Fruit fly (Drosophila melanogaster) whole organism, embryonic: ENCODE results near the gene CG13898.

Experiments
- Bgb ChIP-seq: fragments of 200-800 bp; sonication (Bioruptor generic); IDR thresholded peaks from 2 replicates; pipeline ENCODE4 v1.3.6; 2022; ENCODE audit warnings: missing biosample characterization, missing genetic modification characterization; ENCODE audit not compliant: partially characterized antibody
- Blimp-1 ChIP-seq: fragments of 200-800 bp; sonication (Bioruptor generic); optimal IDR thresholded peaks from 3 replicates; lab custom pipeline; 2018; ENCODE audit warnings: missing biosample characterization, missing genetic modification characterization, mild to moderate bottlenecking, moderate library complexity, missing genetic modification reagents
- CG11247 ChIP-seq: fragments of 200-800 bp; sonication (Bioruptor generic); IDR thresholded peaks from 2 replicates; pipeline ENCODE4 v1.3.6; 2022; ENCODE audit warnings: missing biosample characterization, missing genetic modification characterization
- CG11696 ChIP-seq: fragments of 200-800 bp; sonication (Bioruptor generic); IDR thresholded peaks from 2 replicates; pipeline ENCODE4 v1.3.6; 2022; ENCODE audit warnings: missing biosample characterization, missing genetic modification characterization
- CG12236 ChIP-seq: fragments of 200-800 bp; sonication (Bioruptor generic); optimal IDR thresholded peaks from 2 replicates; lab custom pipeline; 2016; ENCODE audit warnings: missing biosample characterization, missing genetic modification characterization
- CG12659 ChIP-seq: fragments of 200-800 bp; sonication (Bioruptor generic); optimal IDR thresholded peaks from 3 replicates; lab custom pipeline; 2017; ENCODE audit warnings: mild to moderate bottlenecking, missing biosample characterization, missing genetic modification reagents, missing genetic modification characterization
- CG18262 ChIP-seq: fragments of 200-800 bp; optimal IDR thresholded peaks from 3 replicates; lab custom pipeline; 2019; ENCODE audit warnings: missing biosample characterization, mild to moderate bottlenecking, missing genetic modification characterization, moderate library complexity
- CG18619 ChIP-seq: fragments of 200-800 bp; sonication (Bioruptor generic); optimal IDR thresholded peaks from 3 replicates; lab custom pipeline; 2017; ENCODE audit warnings: missing biosample characterization, mild to moderate bottlenecking, missing genetic modification characterization
- CG2199 ChIP-seq: fragments of 200-800 bp; sonication (Bioruptor generic); IDR thresholded peaks from 3 replicates; pipeline ENCODE4 v1.3.6; 2022; ENCODE audit warnings: missing biosample characterization, missing genetic modification characterization
- CG32772 ChIP-seq: fragments of 200-800 bp; sonication (Bioruptor generic); IDR thresholded peaks from 2 replicates; pipeline ENCODE4 v1.3.6; 2022; ENCODE audit warnings: missing biosample characterization, missing genetic modification characterization
- CG3847 ChIP-seq: fragments of 200-800 bp; sonication (Bioruptor generic); IDR thresholded peaks from 2 replicates; pipeline ENCODE4 v1.3.6; 2022; ENCODE audit warnings: missing biosample characterization, missing genetic modification characterization
- CG42726 ChIP-seq: fragments of 200-800 bp; sonication (Bioruptor generic); IDR thresholded peaks from 2 replicates; pipeline ENCODE4 v1.3.6; 2022; ENCODE audit warnings: missing biosample characterization, missing genetic modification characterization; ENCODE audit not compliant: partially characterized antibody
- CG6272 ChIP-seq: fragments of 200-800 bp; sonication (Bioruptor generic); IDR thresholded peaks from 2 replicates; pipeline ENCODE4 v1.3.6; 2022; ENCODE audit warnings: missing biosample characterization, missing genetic modification characterization
- CG7963 ChIP-seq: fragments of 200-800 bp; sonication (Bioruptor generic); IDR thresholded peaks from 3 replicates; pipeline ENCODE4 v1.3.6; 2022; ENCODE audit warnings: missing biosample characterization, missing genetic modification characterization; ENCODE audit not compliant: partially characterized antibody
- CG9437 ChIP-seq: fragments of 200-800 bp; sonication (Bioruptor generic); optimal IDR thresholded peaks from 2 replicates; lab custom pipeline; 2018; ENCODE audit warnings: missing biosample characterization, mild to moderate bottlenecking, missing genetic modification characterization
- CTCF ChIP-seq: fragments of 200-800 bp; sonication (Bioruptor generic); optimal IDR thresholded peaks from 2 replicates; lab custom pipeline; 2017; ENCODE audit warnings: missing biosample characterization, mild to moderate bottlenecking, missing genetic modification characterization, moderate library complexity
- D19A ChIP-seq: fragments of 200-800 bp; optimal IDR thresholded peaks from 3 replicates; lab custom pipeline; 2019; ENCODE audit warnings: missing biosample characterization, mild to moderate bottlenecking, missing genetic modification characterization, moderate library complexity
- Deaf1 ChIP-seq: fragments of 200-800 bp; optimal IDR thresholded peaks from 3 replicates; lab custom pipeline; 2019; ENCODE audit warnings: missing biosample characterization, mild to moderate bottlenecking, missing genetic modification characterization, moderate library complexity
- Dip3 ChIP-seq: fragments of 200-800 bp; sonication (Bioruptor generic); optimal IDR thresholded peaks from 3 replicates; lab custom pipeline; 2016; ENCODE audit warnings: missing biosample characterization, missing genetic modification characterization
- Doc2 ChIP-seq: fragments of 200-800 bp; sonication (Bioruptor generic); IDR thresholded peaks from 2 replicates; pipeline ENCODE4 v1.3.6; 2022; ENCODE audit warnings: missing biosample characterization, missing genetic modification characterization
- Doc3 ChIP-seq: fragments of 200-800 bp; sonication (Bioruptor generic); IDR thresholded peaks from 3 replicates; pipeline ENCODE4 v1.3.6; 2022; ENCODE audit warnings: missing biosample characterization, missing genetic modification characterization; ENCODE audit not compliant: partially characterized antibody
- H15 ChIP-seq: fragments of 200-800 bp; sonication (Bioruptor generic); IDR thresholded peaks from 3 replicates; pipeline ENCODE4 v1.3.6; 2022; ENCODE audit warnings: missing biosample characterization, missing genetic modification characterization
- Hey ChIP-seq: fragments of 200-800 bp; sonication (Bioruptor generic); optimal IDR thresholded peaks from 3 replicates; lab custom pipeline; 2018; ENCODE audit warnings: missing biosample characterization, mild to moderate bottlenecking, missing genetic modification characterization
- Hmx ChIP-seq: fragments of 200-800 bp; sonication (Bioruptor generic); optimal IDR thresholded peaks from 2 replicates; lab custom pipeline; 2016; ENCODE audit warnings: missing biosample characterization, missing genetic modification characterization
- Jarid2 ChIP-seq: fragments of 200-800 bp; sonication (Bioruptor generic); optimal IDR thresholded peaks from 3 replicates; lab custom pipeline; 2017; ENCODE audit warnings: mild to moderate bottlenecking, missing biosample characterization, missing genetic modification reagents, missing genetic modification characterization
- Lim3 ChIP-seq: fragments of 200-800 bp; sonication (Bioruptor generic); IDR thresholded peaks from 2 replicates; pipeline ENCODE4 v1.3.6; 2022; ENCODE audit warnings: missing biosample characterization, missing genetic modification characterization
- Neu2 ChIP-seq: fragments of 200-800 bp; sonication (Bioruptor generic); optimal IDR thresholded peaks from 3 replicates; lab custom pipeline; 2016; ENCODE audit warnings: missing biosample characterization, missing genetic modification characterization, borderline replicate concordance
- Nf-YC ChIP-seq: fragments of 200-800 bp; optimal IDR thresholded peaks from 3 replicates; lab custom pipeline; 2019; ENCODE audit warnings: missing biosample characterization, mild to moderate bottlenecking, missing genetic modification characterization, moderate library complexity
- Ptx1 ChIP-seq: fragments of 200-800 bp; sonication (Bioruptor generic); IDR thresholded peaks from 2 replicates; pipeline ENCODE4 v1.3.6; 2022; ENCODE audit warnings: missing biosample characterization, missing genetic modification characterization
- Ssrp ChIP-seq: fragments of 200-800 bp; sonication (Bioruptor generic); optimal IDR thresholded peaks from 2 replicates; lab custom pipeline; 2018; ENCODE audit warnings: missing biosample characterization, mild to moderate bottlenecking, missing genetic modification characterization, moderate library complexity
- ab ChIP-seq: fragments of 200-800 bp; sonication (Bioruptor generic); optimal IDR thresholded peaks from 2 replicates; lab custom pipeline; 2016; ENCODE audit warnings: missing biosample characterization, missing genetic modification characterization
- amos ChIP-seq: fragments of 200-800 bp; sonication (Bioruptor generic); IDR thresholded peaks from 2 replicates; pipeline ENCODE4 v1.3.6; 2022; ENCODE audit warnings: missing biosample characterization, missing genetic modification characterization; ENCODE audit not compliant: partially characterized antibody
- hkb ChIP-seq, 2 experiments: fragments of 200-800 bp in 1 of 2; fragments of >200 bp in 1 of 2; sonication (Bioruptor generic) in 1 of 2; IDR thresholded peaks in 1 of 2; optimal IDR thresholded peaks in 1 of 2; 2 replicates each; pipeline versions ENCODE4 v1.3.6 to Lab custom; 2017 to 2022; ENCODE audit warnings: missing biosample characterization in 1 of 2, missing genetic modification characterization in 1 of 2
- hth ChIP-seq: fragments of >200 bp; optimal IDR thresholded peaks from 2 replicates; lab custom pipeline; 2017; ENCODE audit warnings: inconsistent platforms
- jumu ChIP-seq: fragments of 200-800 bp; sonication (Bioruptor generic); optimal IDR thresholded peaks from 3 replicates; lab custom pipeline; 2016; ENCODE audit warnings: missing biosample characterization, missing genetic modification characterization
- lola ChIP-seq, 3 experiments: fragments of >200 bp in 2 of 3; fragments of 200-800 bp in 1 of 3; sonication (Bioruptor generic) in 1 of 3; optimal IDR thresholded peaks; 2 replicates each; lab custom pipeline; 2017 to 2019; ENCODE audit warnings: missing biosample characterization in 3 of 3, missing genetic modification characterization in 3 of 3, mild to moderate bottlenecking in 1 of 3, moderate library complexity in 1 of 3
- odd ChIP-seq: fragments of 200-800 bp; sonication (Bioruptor generic); optimal IDR thresholded peaks from 2 replicates; lab custom pipeline; 2017; ENCODE audit warnings: missing biosample characterization, mild to moderate bottlenecking, missing genetic modification characterization
- pan ChIP-seq, 4 experiments: fragments of >200 bp in 3 of 4; fragments of 200-800 bp in 1 of 4; sonication (Bioruptor generic) in 1 of 4; optimal IDR thresholded peaks in 3 of 4; IDR thresholded peaks in 1 of 4; 2 replicates each; pipeline versions ENCODE4 v1.3.6 to Lab custom; 2017 to 2022; ENCODE audit warnings: missing biosample characterization in 2 of 4, missing genetic modification characterization in 2 of 4, mixed read lengths in 1 of 4
- pita ChIP-seq: fragments of 200-800 bp; sonication (Bioruptor generic); optimal IDR thresholded peaks from 2 replicates; lab custom pipeline; 2017; ENCODE audit warnings: missing biosample characterization, mild to moderate bottlenecking, missing genetic modification characterization
- prd ChIP-seq, 3 experiments: fragments of >200 bp in 2 of 3; fragments of 200-800 bp in 1 of 3; sonication (Bioruptor generic) in 1 of 3; optimal IDR thresholded peaks in 2 of 3; IDR thresholded peaks in 1 of 3; 2 replicates in 2 of 3; 3 replicates in 1 of 3; pipeline versions ENCODE4 v1.3.6 to Lab custom; 2017 to 2022; ENCODE audit warnings: missing biosample characterization in 1 of 3, missing genetic modification characterization in 1 of 3
- scrt ChIP-seq: fragments of 200-800 bp; sonication (Bioruptor generic); optimal IDR thresholded peaks from 2 replicates; lab custom pipeline; 2018; ENCODE audit warnings: missing biosample characterization, mild to moderate bottlenecking, missing genetic modification characterization, moderate library complexity
- sna ChIP-seq: fragments of 200-800 bp; sonication (Bioruptor generic); IDR thresholded peaks from 2 replicates; pipeline ENCODE4 v1.3.6; 2022; ENCODE audit warnings: missing biosample characterization, missing genetic modification characterization; ENCODE audit not compliant: partially characterized antibody
- sr ChIP-seq: fragments of 200-800 bp; sonication (Bioruptor generic); IDR thresholded peaks from 3 replicates; pipeline ENCODE4 v1.3.6; 2022; ENCODE audit warnings: missing biosample characterization, missing genetic modification characterization
- tgo ChIP-seq: fragments of 200-800 bp; sonication (Bioruptor generic); IDR thresholded peaks from 3 replicates; pipeline ENCODE4 v1.3.6; 2022; ENCODE audit warnings: missing biosample characterization, missing genetic modification characterization
- tx ChIP-seq: fragments of 200-800 bp; sonication (Bioruptor generic); optimal IDR thresholded peaks from 2 replicates; lab custom pipeline; 2016; ENCODE audit warnings: missing biosample characterization, missing genetic modification characterization
- unpg ChIP-seq: fragments of 200-800 bp; sonication (Bioruptor generic); optimal IDR thresholded peaks from 3 replicates; lab custom pipeline; 2018; ENCODE audit warnings: missing biosample characterization, mild to moderate bottlenecking, missing genetic modification characterization, moderate library complexity
- zf30C ChIP-seq: fragments of 200-800 bp; sonication (Bioruptor generic); optimal IDR thresholded peaks from 3 replicates; lab custom pipeline; 2018; ENCODE audit warnings: missing biosample characterization, mild to moderate bottlenecking, missing genetic modification characterization
- zfh2 ChIP-seq: fragments of 200-800 bp; sonication (Bioruptor generic); optimal IDR thresholded peaks from 2 replicates; lab custom pipeline; 2016; ENCODE audit warnings: missing biosample characterization, missing genetic modification characterization

CG13898 gene

DNA sequence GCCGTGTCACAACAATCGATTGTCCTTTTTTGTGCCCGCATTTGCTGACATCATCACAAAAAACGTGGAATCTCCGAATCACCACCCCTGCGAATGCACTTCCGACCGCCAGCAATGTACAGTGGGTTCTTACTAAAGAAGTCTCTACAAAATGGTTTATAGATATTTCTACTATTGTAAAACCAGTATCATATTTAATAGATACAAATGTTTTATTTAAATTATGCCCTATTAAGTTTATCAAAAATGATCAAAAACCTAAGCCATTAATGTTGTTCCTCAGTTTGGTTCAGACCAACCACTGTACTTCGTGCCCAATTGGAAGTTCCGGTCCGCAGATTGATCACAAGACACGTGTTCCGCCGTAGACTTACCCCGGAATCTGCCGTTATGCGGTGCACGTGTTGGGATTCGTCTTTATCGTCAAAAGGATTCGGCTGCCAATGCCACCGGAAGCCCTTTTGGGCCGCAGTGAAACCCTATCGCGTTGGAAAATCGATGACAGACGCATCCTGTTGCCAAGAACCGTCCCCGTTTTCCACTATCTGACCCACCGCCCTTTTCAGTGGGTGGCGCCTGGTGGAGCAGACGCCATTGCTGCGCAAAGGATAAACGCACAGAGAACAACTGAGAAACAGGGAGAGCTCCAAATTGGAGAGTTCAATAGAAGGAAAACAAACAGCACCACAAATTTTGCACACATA is 858 bp upstream of the CG13898 start (continued):
- TF ChIP-seq zf30C (GFP tag; lab: Kevin White, UChicago): no peak
- TF ChIP-seq Deaf1 (tag; lab: Kevin White, UChicago): peak; percentile 0
- no peak for TF ChIP-seq CG12236 (GFP tag; lab: Kevin White, UChicago)
- no peak for TF ChIP-seq CG32772
- no peak; the same call in 2 of the 3 replicates for TF ChIP-seq tgo (GFP tag; lab: Robert Waterston, UW)
- TF ChIP-seq ab: no peak
- TF ChIP-seq Ptx1: 0 out of 2 replicates have a peak, but pooled peaks have one; percentile 17
- no peak for TF ChIP-seq scrt (GFP tag; lab: Kevin White, UChicago)
- peak; percentile 70 for TF ChIP-seq CG18262 (tag; lab: Kevin White, UChicago)
- no peak for TF ChIP-seq sna (GFP tag; lab: Robert Waterston, UW)
- TF ChIP-seq CG12659 (GFP tag; lab: Kevin White, UChicago): no peak
- TF ChIP-seq H15 (GFP tag; lab: Robert Waterston, UW): no peak
- no peak for TF ChIP-seq pita
- TF ChIP-seq Doc2 (GFP tag; lab: Robert Waterston, UW): no peak
- TF ChIP-seq CG7963 (GFP tag; lab: Robert Waterston, UW): no peak
- TF ChIP-seq CG42726 (GFP tag; lab: Robert Waterston, UW): no peak
- no peak for TF ChIP-seq Neu2 (GFP tag; lab: Kevin White, UChicago)
- no peak for TF ChIP-seq hth (lab: Kevin White, UChicago)
- peak; percentile 48 for TF ChIP-seq Blimp-1 (GFP tag; lab: Kevin White, UChicago)
- no peak for TF ChIP-seq CG11247
- TF ChIP-seq tx (GFP tag; lab: Kevin White, UChicago): no peak
- TF ChIP-seq Nf-YC (tag; lab: Kevin White, UChicago): peak; percentile 15
- no peak for TF ChIP-seq Jarid2 (GFP tag; lab: Kevin White, UChicago)
- no peak for TF ChIP-seq Dip3 (GFP tag; lab: Kevin White, UChicago)
- TF ChIP-seq Bgb (GFP tag; lab: Robert Waterston, UW): no peak
- peak; percentile 47 for TF ChIP-seq D19A (tag; lab: Kevin White, UChicago)
- no peak for TF ChIP-seq Lim3 (GFP tag; lab: Robert Waterston, UW)
- no peak for TF ChIP-seq pan (optimal IDR thresholded peaks at IDR 0.05; lab: Kevin White, UChicago)
- TF ChIP-seq pan (GFP tag; optimal IDR thresholded peaks at IDR 0.05 in 1 of 2, IDR thresholded peaks at IDR 0.05 in 1 of 2): peak in 1 of 2 experiments; percentile 46
- TF ChIP-seq CG2199 (GFP tag; lab: Robert Waterston, UW): no peak
- peak; percentile 23 for TF ChIP-seq Ssrp (tag; lab: Kevin White, UChicago)
- no peak for TF ChIP-seq Doc3 (GFP tag; lab: Robert Waterston, UW)
- TF ChIP-seq zfh2 (GFP tag; lab: Kevin White, UChicago): no peak
- no peak for TF ChIP-seq jumu (GFP tag; lab: Kevin White, UChicago)
- no peak for TF ChIP-seq CG9437 (GFP tag; lab: Kevin White, UChicago)
- TF ChIP-seq prd (optimal IDR thresholded peaks at IDR 0.05; lab: Kevin White, UChicago): no peak
- TF ChIP-seq prd (GFP tag; IDR thresholded peaks at IDR 0.05; lab: Robert Waterston, UW): peak; percentile 63; the same call in 2 of the 3 replicates
- TF ChIP-seq sr (GFP tag; lab: Robert Waterston, UW): no peak
- TF ChIP-seq CG11696: no peak
- TF ChIP-seq CG18619: no peak
- TF ChIP-seq Hey (tag; lab: Kevin White, UChicago): peak; percentile 89
- no peak for TF ChIP-seq hkb (optimal IDR thresholded peaks at IDR 0.05; lab: Kevin White, UChicago)
- peak; percentile 32; the same call in 1 of the 2 replicates for TF ChIP-seq hkb (GFP tag; IDR thresholded peaks at IDR 0.05; lab: Robert Waterston, UW)
- no peak for TF ChIP-seq Hmx
- TF ChIP-seq unpg (GFP tag; lab: Kevin White, UChicago): peak; percentile 49
- TF ChIP-seq lola (GFP tag; optimal IDR thresholded peaks at IDR 0.05; lab: Kevin White, UChicago): peak in 1 of 3 experiments; percentile 53
- TF ChIP-seq amos (GFP tag; lab: Robert Waterston, UW): no peak
- TF ChIP-seq CTCF (GFP tag; lab: Kevin White, UChicago): no peak
- peak; percentile 14 for TF ChIP-seq odd (GFP tag; lab: Kevin White, UChicago)
- TF ChIP-seq CG6272 (GFP tag; lab: Robert Waterston, UW): no peak
- TF ChIP-seq CG3847 (GFP tag; lab: Robert Waterston, UW): no peak
